Fruit fly (Drosophila melanogaster): ENCODE results near the gene D2hgdh.

Gene D2hgdh

dm6 chrX:2107782-2108409 is 33.4 kb upstream of the D2hgdh start (continued):
- no peak for TF ChIP-seq gt (GFP tag; IDR thresholded peaks at IDR 0.05)
- TF ChIP-seq HLH4C (GFP tag; IDR thresholded peaks at IDR 0.05; ENCODE audit: partially characterized antibody) = no peak
- 0 out of 2 replicates have a peak, but pooled peaks have one; percentile 7 for TF ChIP-seq E2f1 (GFP tag; IDR thresholded peaks at IDR 0.05)
- peak; percentile 65 for TF ChIP-seq CG8281 (tag; optimal IDR thresholded peaks at IDR 0.05)
- TF ChIP-seq dati (GFP tag; IDR thresholded peaks at IDR 0.05) = no peak
- TF ChIP-seq hbn (GFP tag; IDR thresholded peaks at IDR 0.05; ENCODE audit: partially characterized antibody) = no peak
- no peak for TF ChIP-seq Meics (GFP tag; optimal IDR thresholded peaks at IDR 0.05)
- TF ChIP-seq Ptx1 (GFP tag; IDR thresholded peaks at IDR 0.05) = peak; percentile 31; the same call in 1 of the 2 replicates
- TF ChIP-seq Fer3 (tag; optimal IDR thresholded peaks at IDR 0.05) = no peak
- TF ChIP-seq CG10431 (GFP tag; optimal IDR thresholded peaks at IDR 0.05) = no peak
- TF ChIP-seq cato (GFP tag; optimal IDR thresholded peaks at IDR 0.05; ENCODE audit: borderline replicate concordance) = no peak
- peak; percentile 31; the same call in 1 of the 3 replicates for TF ChIP-seq dysf (GFP tag; IDR thresholded peaks at IDR 0.05)
- no peak for TF ChIP-seq stwl (tag; optimal IDR thresholded peaks at IDR 0.05)
- no peak for TF ChIP-seq da (GFP tag; optimal IDR thresholded peaks at IDR 0.05)
- no peak for TF ChIP-seq jigr1 (GFP tag; IDR thresholded peaks at IDR 0.05)
- TF ChIP-seq kay (GFP tag; optimal IDR thresholded peaks at IDR 0.05) = no peak
- no peak for TF ChIP-seq tup (GFP tag; optimal IDR thresholded peaks at IDR 0.05)
- no peak for TF ChIP-seq CG8765 (GFP tag; IDR thresholded peaks at IDR 0.05)
- TF ChIP-seq exex (tag; optimal IDR thresholded peaks at IDR 0.05) = no peak
- TF ChIP-seq CG4730 (GFP tag; IDR thresholded peaks at IDR 0.05) = no peak
- no peak for TF ChIP-seq Neu2 (GFP tag; optimal IDR thresholded peaks at IDR 0.05; ENCODE audit: borderline replicate concordance)
- TF ChIP-seq Hmx (GFP tag; optimal IDR thresholded peaks at IDR 0.05) = no peak
- no peak for TF ChIP-seq CG15479 (GFP tag; optimal IDR thresholded peaks at IDR 0.05)
- TF ChIP-seq HLH54F (GFP tag; optimal IDR thresholded peaks at IDR 0.05) = no peak
- no peak for TF ChIP-seq CG2712 (tag; optimal IDR thresholded peaks at IDR 0.05)
- no peak for TF ChIP-seq CG11723 (GFP tag; optimal IDR thresholded peaks at IDR 0.05)
- TF ChIP-seq CG6683 (GFP tag; optimal IDR thresholded peaks at IDR 0.05) = no peak
- TF ChIP-seq zf30C (GFP tag; optimal IDR thresholded peaks at IDR 0.05) = no peak

- TF ChIP-seq CG34376 (GFP tag; optimal IDR thresholded peaks at IDR 0.05) (no peak), CG14710 (tag; optimal IDR thresholded peaks at IDR 0.05) (no peak), CG6765 (GFP tag; optimal IDR thresholded peaks at IDR 0.05) (no peak), CG31365 (tag; optimal IDR thresholded peaks at IDR 0.05) (peak; percentile 72), ranshi (GFP tag; IDR thresholded peaks at IDR 0.05) (peak; percentile 36; the same call in 1 of the 2 replicates), CG14441 (GFP tag; IDR thresholded peaks at IDR 0.05) (no peak), CG1792 (GFP tag; optimal IDR thresholded peaks at IDR 0.05) (no peak), Xrp1 (GFP tag; IDR thresholded peaks at IDR 0.05) (peak; percentile 28; the same call in 1 of the 2 replicates), Med (GFP tag) (peak; percentile 66), br (optimal IDR thresholded peaks at IDR 0.05) (no peak), CG2202 (tag; optimal IDR thresholded peaks at IDR 0.05) (no peak), zfh1 (GFP tag; IDR thresholded peaks at IDR 0.05) (peak; percentile 48; the same call in 1 of the 3 replicates), Opbp (GFP tag; IDR thresholded peaks at IDR 0.05; ENCODE audit: partially characterized antibody) (no peak), onecut (GFP tag; IDR thresholded peaks at IDR 0.05) (no peak), CG15514 (GFP tag; optimal IDR thresholded peaks at IDR 0.05) (no peak), Vsx1 (GFP tag; optimal IDR thresholded peaks at IDR 0.05) (no peak), Neu2 (GFP tag; optimal IDR thresholded peaks at IDR 0.05; ENCODE audit: borderline replicate concordance) (no peak), sd (tag; optimal IDR thresholded peaks at IDR 0.05) (no peak), pb (GFP tag; optimal IDR thresholded peaks at IDR 0.05) (no peak), sisA (GFP tag; IDR thresholded peaks at IDR 0.05) (no peak), tin (GFP tag; optimal IDR thresholded peaks at IDR 0.05) (peak; percentile 9), lov (optimal IDR thresholded peaks at IDR 0.05) (no peak), lov (GFP tag; IDR thresholded peaks at IDR 0.05) (no peak), HmgZ (tag; optimal IDR thresholded peaks at IDR 0.05) (no peak), CG13624 (GFP tag; optimal IDR thresholded peaks at IDR 0.05) (no peak)
These were observed 32.6 kb upstream of the D2hgdh start for dm6 chrX:2108639-2109038.
